Worm (Caenorhabditis elegans): ENCODE data around the gene ttc-7.

DNA sequence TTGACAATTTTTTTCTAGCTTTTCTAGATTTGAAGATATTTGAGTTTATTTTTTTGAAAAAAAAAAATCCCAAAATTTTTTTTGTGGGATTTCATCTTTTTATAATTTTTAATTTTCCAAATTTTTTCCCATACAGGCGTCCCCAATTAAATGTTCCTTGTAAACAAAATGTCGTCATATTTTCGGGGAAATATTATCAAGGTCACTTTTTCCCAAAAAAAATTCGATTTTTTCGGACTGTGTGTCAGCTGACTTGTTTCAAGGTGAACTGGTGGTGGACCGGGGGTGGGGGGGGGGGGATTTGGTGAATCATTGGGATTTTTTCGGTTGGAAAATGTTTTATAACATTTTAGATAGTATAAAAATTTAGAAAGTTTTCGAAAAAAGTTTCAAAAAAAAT lies 3.5 kb upstream of the ttc-7 start:
- TF ChIP-seq lin-35 (GFP tag; optimal IDR thresholded peaks at IDR 0.05) (no peak), ceh-40 (GFP tag; IDR thresholded peaks at IDR 0.05) (no peak), let-526 (GFP tag; IDR thresholded peaks at IDR 0.05) (no peak), C17E4.6 (GFP tag; IDR thresholded peaks at IDR 0.05) (no peak), him-1 (tag; optimal IDR thresholded peaks at IDR 0.05) (no peak), ztf-26 (tag; optimal IDR thresholded peaks at IDR 0.05) (no peak), ztf-28 (GFP tag; IDR thresholded peaks at IDR 0.05) (no peak), bed-2 (GFP tag; IDR thresholded peaks at IDR 0.05) (no peak), fkh-3 (tag; optimal IDR thresholded peaks at IDR 0.05) (no peak), snpc-4 (GFP tag; optimal IDR thresholded peaks at IDR 0.05) (no peak), snpc-4 (tag; optimal IDR thresholded peaks at IDR 0.05) (no peak)
